Fruit fly (Drosophila melanogaster): ENCODE measurements around the gene CG14810.

Gene CG14810

dm6 chrX:1842875-1843274 lies 22.7 kb upstream of the CG14810 start:
- TF ChIP-seq CG8301 (tag; optimal IDR thresholded peaks at IDR 0.05) (no peak), EcR (GFP tag; optimal IDR thresholded peaks at IDR 0.05) (peak; percentile 31), CG12605 (GFP tag; IDR thresholded peaks at IDR 0.05) (no peak), CG32121 (GFP tag; IDR thresholded peaks at IDR 0.05) (no peak), Ets98B (GFP tag; IDR thresholded peaks at IDR 0.05) (peak; percentile 12; the same call in 1 of the 2 replicates), CG15710 (tag; optimal IDR thresholded peaks at IDR 0.05) (no peak), CG17806 (tag; optimal IDR thresholded peaks at IDR 0.05) (no peak)

dm6 chrX:1840520-1840919 lies 20.4 kb upstream of the CG14810 start:
- peak; percentile 79 for TF ChIP-seq Snoo (tag; optimal IDR thresholded peaks at IDR 0.05)
- TF ChIP-seq gl (tag; optimal IDR thresholded peaks at IDR 0.05), result peak; percentile 82
- peak; percentile 63 for TF ChIP-seq CG13204 (GFP tag; optimal IDR thresholded peaks at IDR 0.05)
- TF ChIP-seq CG12605 (GFP tag; IDR thresholded peaks at IDR 0.05), result no peak
- TF ChIP-seq rn (GFP tag; IDR thresholded peaks at IDR 0.05), result 0 out of 2 replicates have a peak, but pooled peaks have one; percentile 35
- TF ChIP-seq CG15710 (tag; optimal IDR thresholded peaks at IDR 0.05), result peak; percentile 87
- TF ChIP-seq CG32121 (GFP tag; IDR thresholded peaks at IDR 0.05), result no peak
- no peak for TF ChIP-seq CG10348 (GFP tag; IDR thresholded peaks at IDR 0.05)
- TF ChIP-seq CG8301 (tag; optimal IDR thresholded peaks at IDR 0.05), result peak; percentile 60
- TF ChIP-seq CG8159 (tag; optimal IDR thresholded peaks at IDR 0.05), result peak; percentile 84
- TF ChIP-seq CG17806 (tag; optimal IDR thresholded peaks at IDR 0.05), result peak; percentile 83
- TF ChIP-seq CG14655 (GFP tag; optimal IDR thresholded peaks at IDR 0.05), result peak; percentile 75
- TF ChIP-seq Pif1B (GFP tag; optimal IDR thresholded peaks at IDR 0.05), result peak; percentile 88
- peak; percentile 80 for TF ChIP-seq CG9948 (tag; optimal IDR thresholded peaks at IDR 0.05)
- peak; percentile 64; the same call in 2 of the 3 replicates for TF ChIP-seq fd96Ca (GFP tag; IDR thresholded peaks at IDR 0.05)
- TF ChIP-seq Pif1A (GFP tag; optimal IDR thresholded peaks at IDR 0.05), result peak; percentile 84
- TF ChIP-seq CG4496 (GFP tag; IDR thresholded peaks at IDR 0.05), result peak; percentile 73
- TF ChIP-seq Ets98B (GFP tag; IDR thresholded peaks at IDR 0.05), result peak; percentile 51
- TF ChIP-seq D1 (tag; optimal IDR thresholded peaks at IDR 0.05), result peak; percentile 57
- peak; percentile 88 for TF ChIP-seq EcR (GFP tag; optimal IDR thresholded peaks at IDR 0.05)
- peak; percentile 87 for TF ChIP-seq CG34367 (tag; optimal IDR thresholded peaks at IDR 0.05)

- TF ChIP-seq CG34367 (tag; optimal IDR thresholded peaks at IDR 0.05), result no peak
- no peak for TF ChIP-seq D1 (tag; optimal IDR thresholded peaks at IDR 0.05)
- TF ChIP-seq Snoo (tag; optimal IDR thresholded peaks at IDR 0.05), result no peak
- no peak for TF ChIP-seq Pif1B (GFP tag; optimal IDR thresholded peaks at IDR 0.05)
- TF ChIP-seq CG8301 (tag; optimal IDR thresholded peaks at IDR 0.05), result no peak
- TF ChIP-seq CG12605 (GFP tag; IDR thresholded peaks at IDR 0.05), result no peak
- TF ChIP-seq CG15710 (tag; optimal IDR thresholded peaks at IDR 0.05), result no peak
- no peak for TF ChIP-seq CG10348 (GFP tag; IDR thresholded peaks at IDR 0.05)
- TF ChIP-seq Pif1A (GFP tag; optimal IDR thresholded peaks at IDR 0.05), result no peak
- TF ChIP-seq gl (tag; optimal IDR thresholded peaks at IDR 0.05), result no peak
- TF ChIP-seq CG13204 (GFP tag; optimal IDR thresholded peaks at IDR 0.05), result no peak
- no peak for TF ChIP-seq CG14655 (GFP tag; optimal IDR thresholded peaks at IDR 0.05)
- no peak for TF ChIP-seq CG9948 (tag; optimal IDR thresholded peaks at IDR 0.05)
- TF ChIP-seq CG17806 (tag; optimal IDR thresholded peaks at IDR 0.05), result no peak
- no peak for TF ChIP-seq CG8159 (tag; optimal IDR thresholded peaks at IDR 0.05)
- TF ChIP-seq CG32121 (GFP tag; IDR thresholded peaks at IDR 0.05), result no peak
- no peak for TF ChIP-seq rn (GFP tag; IDR thresholded peaks at IDR 0.05)
- TF ChIP-seq EcR (GFP tag; optimal IDR thresholded peaks at IDR 0.05), result no peak
These were observed 14.7 kb upstream of the CG14810 start for dm6 chrX:1834702-1835376.

- TF ChIP-seq CG9948 (tag; optimal IDR thresholded peaks at IDR 0.05) (no peak), EcR (GFP tag; optimal IDR thresholded peaks at IDR 0.05) (peak; percentile 29), D1 (tag; optimal IDR thresholded peaks at IDR 0.05) (no peak), Pif1A (GFP tag; optimal IDR thresholded peaks at IDR 0.05) (no peak), rn (GFP tag; IDR thresholded peaks at IDR 0.05) (no peak), fd96Ca (GFP tag; IDR thresholded peaks at IDR 0.05) (no peak)
These were observed 12.6 kb upstream of the CG14810 start for dm6 chrX:1832699-1833098.

dm6 chrX:1831219-1831555 lies 11.0 kb upstream of the CG14810 start:
- TF ChIP-seq Ets98B (GFP tag; IDR thresholded peaks at IDR 0.05) (no peak), D1 (tag; optimal IDR thresholded peaks at IDR 0.05) (no peak), rn (GFP tag; IDR thresholded peaks at IDR 0.05) (no peak), CG9948 (tag; optimal IDR thresholded peaks at IDR 0.05) (no peak), CG12605 (GFP tag; IDR thresholded peaks at IDR 0.05) (no peak), Pif1A (GFP tag; optimal IDR thresholded peaks at IDR 0.05) (no peak), CG13204 (GFP tag; optimal IDR thresholded peaks at IDR 0.05) (no peak), CG15710 (tag; optimal IDR thresholded peaks at IDR 0.05) (no peak), CG8301 (tag; optimal IDR thresholded peaks at IDR 0.05) (no peak), CG8159 (tag; optimal IDR thresholded peaks at IDR 0.05) (no peak), gl (tag; optimal IDR thresholded peaks at IDR 0.05) (no peak), Pif1B (GFP tag; optimal IDR thresholded peaks at IDR 0.05) (no peak), CG10348 (GFP tag; IDR thresholded peaks at IDR 0.05) (no peak), CG32121 (GFP tag; IDR thresholded peaks at IDR 0.05) (no peak), Snoo (tag; optimal IDR thresholded peaks at IDR 0.05) (no peak), CG14655 (GFP tag; optimal IDR thresholded peaks at IDR 0.05) (no peak), fd96Ca (GFP tag; IDR thresholded peaks at IDR 0.05) (no peak), CG4496 (GFP tag; IDR thresholded peaks at IDR 0.05) (no peak), CG34367 (tag; optimal IDR thresholded peaks at IDR 0.05) (no peak), EcR (GFP tag; optimal IDR thresholded peaks at IDR 0.05) (no peak)

Measured in whole organism, pupa.